Fruit fly (Drosophila melanogaster) whole organism, pupa: ENCODE results near the gene flip.

Experiments used
- CG32121 ChIP-seq: fragments of 200-800 bp; sonication (Bioruptor generic); IDR thresholded peaks from 2 replicates; pipeline ENCODE4 v1.3.6; 2022; ENCODE audit warnings: missing biosample characterization, missing genetic modification characterization
- CG8301 ChIP-seq: fragments of 200-800 bp; sonication (Bioruptor generic); optimal IDR thresholded peaks from 2 replicates; lab custom pipeline; 2018; ENCODE audit warnings: missing biosample characterization, mild to moderate bottlenecking, missing genetic modification characterization
- EcR ChIP-seq: fragments of 200-800 bp; sonication (Bioruptor generic); optimal IDR thresholded peaks from 3 replicates; lab custom pipeline; 2019; ENCODE audit warnings: missing biosample characterization, missing genetic modification characterization, mild to moderate bottlenecking, moderate library complexity, missing genetic modification reagents
- Pif1A ChIP-seq: fragments of 200-800 bp; sonication (Bioruptor generic); optimal IDR thresholded peaks from 3 replicates; lab custom pipeline; 2016; ENCODE audit warnings: missing biosample characterization, missing genetic modification characterization
- rn ChIP-seq: fragments of 200-800 bp; sonication (Bioruptor generic); IDR thresholded peaks from 2 replicates; pipeline ENCODE4 v1.3.6; 2022; ENCODE audit warnings: missing biosample characterization, missing genetic modification characterization

dm6 chr3R:4307664-4308416 is 30.1 kb upstream of the flip start, which contains the start of gene MP1:
- TF ChIP-seq CG8301 (tag; lab: Kevin White, UChicago) (no peak), CG32121 (GFP tag; lab: Robert Waterston, UW) (no peak), Pif1A (GFP tag; lab: Kevin White, UChicago) (no peak), rn (GFP tag; lab: Robert Waterston, UW) (no peak), EcR (GFP tag; lab: Kevin White, UChicago) (peak; percentile 80)
